Fruit fly (Drosophila melanogaster) whole organism, embryonic: Measurements from ENCODE around the gene Art8.

Experiments used
- Ada2b ChIP-seq: fragments of 200-800 bp; sonication (Bioruptor generic); IDR thresholded peaks from 2 replicates; pipeline ENCODE4 v1.3.6; 2022; ENCODE audit warnings: missing biosample characterization, missing genetic modification characterization
- Aef1 ChIP-seq: fragments of 200-800 bp; sonication (Bioruptor generic); IDR thresholded peaks from 3 replicates; pipeline ENCODE4 v1.3.6; 2022; ENCODE audit warnings: missing biosample characterization, missing genetic modification characterization
- CG10654 ChIP-seq: fragments of 200-800 bp; sonication (Bioruptor generic); optimal IDR thresholded peaks from 2 replicates; lab custom pipeline; 2016; ENCODE audit warnings: missing biosample characterization, missing genetic modification characterization
- CG11695 ChIP-seq: fragments of 200-800 bp; sonication (Bioruptor generic); IDR thresholded peaks from 3 replicates; pipeline ENCODE4 v1.3.6; 2022; ENCODE audit warnings: missing biosample characterization, missing genetic modification characterization
- CG13424 ChIP-seq: fragments of 200-800 bp; sonication (Bioruptor generic); optimal IDR thresholded peaks from 2 replicates; lab custom pipeline; 2019; ENCODE audit warnings: missing biosample characterization, mild to moderate bottlenecking, missing genetic modification characterization, moderate library complexity
- CG14441 ChIP-seq: fragments of 200-800 bp; sonication (Bioruptor generic); IDR thresholded peaks from 2 replicates; pipeline ENCODE4 v1.3.6; 2022; ENCODE audit warnings: missing biosample characterization, missing genetic modification characterization
- CG1647 ChIP-seq: fragments of 200-800 bp; sonication (Bioruptor generic); optimal IDR thresholded peaks from 3 replicates; lab custom pipeline; 2016; ENCODE audit warnings: missing biosample characterization, missing genetic modification characterization
- CG2116 ChIP-seq: fragments of 200-800 bp; sonication (Bioruptor generic); optimal IDR thresholded peaks from 3 replicates; lab custom pipeline; 2018; ENCODE audit warnings: missing biosample characterization, mild to moderate bottlenecking, missing genetic modification characterization
- CG2678 ChIP-seq: fragments of 200-800 bp; sonication (Bioruptor generic); optimal IDR thresholded peaks from 3 replicates; lab custom pipeline; 2019; ENCODE audit warnings: missing biosample characterization, mild to moderate bottlenecking, missing genetic modification characterization, moderate library complexity
- CG2712 ChIP-seq: fragments of 200-800 bp; optimal IDR thresholded peaks from 3 replicates; lab custom pipeline; 2019; ENCODE audit warnings: missing biosample characterization, mild to moderate bottlenecking, missing genetic modification characterization, moderate library complexity
- Dad ChIP-seq: fragments of 200-800 bp; sonication (Bioruptor generic); optimal IDR thresholded peaks from 3 replicates; lab custom pipeline; 2016; ENCODE audit warnings: missing biosample characterization, missing genetic modification characterization
- Doc3 ChIP-seq: fragments of 200-800 bp; sonication (Bioruptor generic); IDR thresholded peaks from 3 replicates; pipeline ENCODE4 v1.3.6; 2022; ENCODE audit warnings: missing biosample characterization, missing genetic modification characterization; ENCODE audit not compliant: partially characterized antibody
- E2f1 ChIP-seq: fragments of 200-800 bp; sonication (Bioruptor generic); IDR thresholded peaks from 2 replicates; pipeline ENCODE4 v1.3.6; 2022; ENCODE audit warnings: missing biosample characterization, missing genetic modification characterization
- E2f2 ChIP-seq: fragments of 200-800 bp; sonication (Bioruptor generic); IDR thresholded peaks from 2 replicates; pipeline ENCODE4 v1.3.6; 2022; ENCODE audit warnings: missing biosample characterization, missing genetic modification characterization
- H2.0 ChIP-seq: fragments of 200-800 bp; sonication (Bioruptor generic); IDR thresholded peaks from 2 replicates; pipeline ENCODE4 v1.3.6; 2022; ENCODE audit warnings: missing biosample characterization, missing genetic modification characterization
- HLH3B ChIP-seq: fragments of 200-800 bp; sonication (Bioruptor generic); IDR thresholded peaks from 2 replicates; pipeline ENCODE4 v1.3.6; 2022; ENCODE audit warnings: missing biosample characterization, missing genetic modification characterization
- Hr51 ChIP-seq, 2 experiments: fragments of 200-800 bp; sonication (Bioruptor generic); optimal IDR thresholded peaks; 2 replicates in 1 of 2; 3 replicates in 1 of 2; lab custom pipeline; 2016 to 2018; ENCODE audit warnings: missing biosample characterization in 2 of 2, missing genetic modification characterization in 2 of 2, mild to moderate bottlenecking in 1 of 2, moderate library complexity in 1 of 2
- Hr78 ChIP-seq, 2 experiments: fragments of 200-800 bp in 1 of 2; fragments of >200 bp in 1 of 2; sonication (Bioruptor generic) in 1 of 2; optimal IDR thresholded peaks; 2 replicates each; lab custom pipeline; 2017 to 2019; ENCODE audit warnings: missing biosample characterization in 2 of 2, missing genetic modification characterization in 2 of 2, mild to moderate bottlenecking in 1 of 2, moderate library complexity in 1 of 2
- Med ChIP-seq: fragments of 200-800 bp; sonication (Bioruptor generic); peaks from one replicate; lab custom pipeline; 2016; ENCODE audit warnings: missing biosample characterization, missing genetic modification characterization, mild to moderate bottlenecking, inconsistent platforms, moderate library complexity
- Oli ChIP-seq: fragments of 200-800 bp; sonication (Bioruptor generic); optimal IDR thresholded peaks from 2 replicates; lab custom pipeline; 2018; ENCODE audit warnings: missing biosample characterization, mild to moderate bottlenecking, missing genetic modification characterization, moderate library complexity
- Optix ChIP-seq: fragments of 200-800 bp; sonication (Bioruptor generic); IDR thresholded peaks from 3 replicates; pipeline ENCODE4 v1.3.6; 2022; ENCODE audit warnings: missing biosample characterization, missing genetic modification characterization
- Rx ChIP-seq: fragments of 200-800 bp; sonication (Bioruptor generic); IDR thresholded peaks from 2 replicates; pipeline ENCODE4 v1.3.6; 2022; ENCODE audit warnings: missing biosample characterization, missing genetic modification characterization
- Vsx1 ChIP-seq: fragments of 200-800 bp; sonication (Bioruptor generic); optimal IDR thresholded peaks from 2 replicates; lab custom pipeline; 2017; ENCODE audit warnings: missing biosample characterization, mild to moderate bottlenecking, missing genetic modification characterization, missing genetic modification reagents
- bsh ChIP-seq, 2 experiments: fragments of 200-800 bp; sonication (Bioruptor generic); optimal IDR thresholded peaks; 2 replicates each; lab custom pipeline; 2017 to 2018; ENCODE audit warnings: mild to moderate bottlenecking in 2 of 2, missing biosample characterization in 2 of 2, missing genetic modification characterization in 2 of 2, moderate library complexity in 1 of 2
- chm ChIP-seq: fragments of 200-800 bp; sonication (Bioruptor generic); IDR thresholded peaks from 2 replicates; pipeline ENCODE4 v1.3.6; 2022; ENCODE audit warnings: missing biosample characterization, missing genetic modification characterization
- ci ChIP-seq: fragments of 200-800 bp; sonication (Bioruptor generic); IDR thresholded peaks from 3 replicates; pipeline ENCODE4 v1.3.6; 2022; ENCODE audit warnings: missing biosample characterization, missing genetic modification characterization
- dysf ChIP-seq: fragments of 200-800 bp; sonication (Bioruptor generic); IDR thresholded peaks from 3 replicates; pipeline ENCODE4 v1.3.6; 2022; ENCODE audit warnings: missing biosample characterization, missing genetic modification characterization
- ftz-f1 ChIP-seq: fragments of 200-800 bp; sonication (Bioruptor generic); optimal IDR thresholded peaks from 2 replicates; lab custom pipeline; 2016; ENCODE audit warnings: missing biosample characterization, missing genetic modification characterization
- gce ChIP-seq: fragments of 200-800 bp; sonication (Bioruptor generic); IDR thresholded peaks from 3 replicates; pipeline ENCODE4 v1.3.6; 2022; ENCODE audit warnings: missing biosample characterization, missing genetic modification characterization
- gem ChIP-seq: fragments of 200-800 bp; sonication (Bioruptor generic); optimal IDR thresholded peaks from 2 replicates; lab custom pipeline; 2019; ENCODE audit warnings: missing biosample characterization, mild to moderate bottlenecking, missing genetic modification characterization, moderate library complexity
- hkb ChIP-seq, 2 experiments: fragments of 200-800 bp in 1 of 2; fragments of >200 bp in 1 of 2; sonication (Bioruptor generic) in 1 of 2; IDR thresholded peaks in 1 of 2; optimal IDR thresholded peaks in 1 of 2; 2 replicates each; pipeline versions ENCODE4 v1.3.6 to Lab custom; 2017 to 2022; ENCODE audit warnings: missing biosample characterization in 1 of 2, missing genetic modification characterization in 1 of 2
- klu ChIP-seq: fragments of 200-800 bp; sonication (Bioruptor generic); IDR thresholded peaks from 2 replicates; pipeline ENCODE4 v1.3.6; 2022; ENCODE audit warnings: missing biosample characterization, missing genetic modification characterization
- lab ChIP-seq: fragments of 200-800 bp; sonication (Bioruptor generic); optimal IDR thresholded peaks from 3 replicates; lab custom pipeline; 2017; ENCODE audit warnings: missing biosample characterization, missing genetic modification characterization, mild to moderate bottlenecking, moderate library complexity, missing genetic modification reagents
- lbe ChIP-seq: fragments of 200-800 bp; sonication (Bioruptor generic); optimal IDR thresholded peaks from 2 replicates; lab custom pipeline; 2016; ENCODE audit warnings: missing biosample characterization, mild to moderate bottlenecking, missing genetic modification characterization
- lmd ChIP-seq: fragments of 200-800 bp; sonication (Bioruptor generic); IDR thresholded peaks from 2 replicates; pipeline ENCODE4 v1.3.6; 2022; ENCODE audit warnings: missing biosample characterization, missing genetic modification characterization
- nom ChIP-seq: fragments of 200-800 bp; sonication (Bioruptor generic); optimal IDR thresholded peaks from 2 replicates; lab custom pipeline; 2017; ENCODE audit warnings: missing biosample characterization, missing genetic modification characterization, mild to moderate bottlenecking, moderate library complexity, missing genetic modification reagents
- prd ChIP-seq, 3 experiments: fragments of >200 bp in 2 of 3; fragments of 200-800 bp in 1 of 3; sonication (Bioruptor generic) in 1 of 3; optimal IDR thresholded peaks in 2 of 3; IDR thresholded peaks in 1 of 3; 2 replicates in 2 of 3; 3 replicates in 1 of 3; pipeline versions ENCODE4 v1.3.6 to Lab custom; 2017 to 2022; ENCODE audit warnings: missing biosample characterization in 1 of 3, missing genetic modification characterization in 1 of 3
- sens ChIP-seq: fragments of 200-800 bp; sonication (Bioruptor generic); peaks from one replicate; lab custom pipeline; 2016; ENCODE audit warnings: missing biosample characterization, missing genetic modification characterization
- shn ChIP-seq: fragments of 200-800 bp; sonication (Bioruptor generic); optimal IDR thresholded peaks from 3 replicates; lab custom pipeline; 2016; ENCODE audit warnings: missing biosample characterization, missing genetic modification characterization
- sisA ChIP-seq: fragments of 200-800 bp; sonication (Bioruptor generic); IDR thresholded peaks from 2 replicates; pipeline ENCODE4 v1.3.6; 2022; ENCODE audit warnings: missing biosample characterization, missing genetic modification characterization
- slbo ChIP-seq: fragments of 200-800 bp; sonication (Bioruptor generic); IDR thresholded peaks from 2 replicates; pipeline ENCODE4 v1.3.6; 2022; ENCODE audit warnings: missing biosample characterization, missing genetic modification characterization
- sr ChIP-seq: fragments of 200-800 bp; sonication (Bioruptor generic); IDR thresholded peaks from 3 replicates; pipeline ENCODE4 v1.3.6; 2022; ENCODE audit warnings: missing biosample characterization, missing genetic modification characterization
- tgo ChIP-seq: fragments of 200-800 bp; sonication (Bioruptor generic); IDR thresholded peaks from 3 replicates; pipeline ENCODE4 v1.3.6; 2022; ENCODE audit warnings: missing biosample characterization, missing genetic modification characterization
- toy ChIP-seq: fragments of 200-800 bp; sonication (Bioruptor generic); IDR thresholded peaks from 2 replicates; pipeline ENCODE4 v1.3.6; 2022; ENCODE audit warnings: missing biosample characterization, missing genetic modification characterization
- unpg ChIP-seq: fragments of 200-800 bp; sonication (Bioruptor generic); optimal IDR thresholded peaks from 3 replicates; lab custom pipeline; 2018; ENCODE audit warnings: missing biosample characterization, mild to moderate bottlenecking, missing genetic modification characterization, moderate library complexity
- vvl ChIP-seq: fragments of 200-800 bp; sonication (Bioruptor generic); IDR thresholded peaks from 2 replicates; pipeline ENCODE4 v1.3.6; 2022; ENCODE audit warnings: missing biosample characterization, missing genetic modification characterization
- wor ChIP-seq: fragments of 200-800 bp; sonication (Bioruptor generic); IDR thresholded peaks from 2 replicates; pipeline ENCODE4 v1.3.6; 2022; ENCODE audit warnings: missing biosample characterization, missing genetic modification characterization

Art8 gene

dm6 chr2L:11053018-11053807 lies 42.3 kb upstream of the Art8 start (continued):
- no peak for TF ChIP-seq hkb (optimal IDR thresholded peaks at IDR 0.05; lab: Kevin White, UChicago)
- peak; percentile 57 for TF ChIP-seq hkb (GFP tag; IDR thresholded peaks at IDR 0.05; lab: Robert Waterston, UW)
- peak; percentile 13 for TF ChIP-seq sens
- TF ChIP-seq lbe (GFP tag; lab: Kevin White, UChicago) = peak; percentile 91
- peak; percentile 85 for TF ChIP-seq nom (GFP tag; lab: Kevin White, UChicago)
- TF ChIP-seq E2f2 (GFP tag; lab: Robert Waterston, UW) = peak; percentile 21; the same call in 1 of the 2 replicates
- TF ChIP-seq sr (GFP tag; lab: Robert Waterston, UW) = 0 out of 3 replicates have a peak, but pooled peaks have one; percentile 11
- TF ChIP-seq unpg (GFP tag; lab: Kevin White, UChicago) = peak; percentile 28
- no peak for TF ChIP-seq CG10654
- TF ChIP-seq CG11695 = peak; percentile 57; the same call in 1 of the 3 replicates
- TF ChIP-seq CG2678 (tag; lab: Kevin White, UChicago) = peak; percentile 33
- TF ChIP-seq Dad = no peak
- 0 out of 2 replicates have a peak, but pooled peaks have one; percentile 7 for TF ChIP-seq klu (GFP tag; lab: Robert Waterston, UW)
- TF ChIP-seq CG13424 (tag; lab: Kevin White, UChicago) = peak; percentile 1
- TF ChIP-seq H2.0 = peak; percentile 58; the same call in 1 of the 2 replicates
- TF ChIP-seq ftz-f1 (GFP tag; lab: Kevin White, UChicago) = no peak
- TF ChIP-seq Doc3 (GFP tag; lab: Robert Waterston, UW) = no peak
- peak; percentile 40 for TF ChIP-seq Oli (tag; lab: Kevin White, UChicago)
- TF ChIP-seq Rx (GFP tag; lab: Robert Waterston, UW) = 0 out of 2 replicates have a peak, but pooled peaks have one; percentile 11
- peak; percentile 55; the same call in 1 of the 3 replicates for TF ChIP-seq ci (GFP tag; lab: Robert Waterston, UW)
- peak; percentile 2 for TF ChIP-seq CG2712 (tag; lab: Kevin White, UChicago)
- TF ChIP-seq Optix = peak; percentile 42; the same call in 1 of the 3 replicates
- peak in 1 of 2 experiments; percentile 50 for TF ChIP-seq Hr51 (GFP tag; optimal IDR thresholded peaks at IDR 0.05; lab: Kevin White, UChicago)
- peak; percentile 52 for TF ChIP-seq Ada2b (GFP tag; lab: Robert Waterston, UW)
- TF ChIP-seq wor (GFP tag; lab: Robert Waterston, UW) = 0 out of 2 replicates have a peak, but pooled peaks have one; percentile 11
- TF ChIP-seq prd (optimal IDR thresholded peaks at IDR 0.05; lab: Kevin White, UChicago) = no peak
- TF ChIP-seq prd (GFP tag; IDR thresholded peaks at IDR 0.05; lab: Robert Waterston, UW) = peak; percentile 32; the same call in 1 of the 3 replicates
- TF ChIP-seq Vsx1 = peak; percentile 15
- TF ChIP-seq lab (GFP tag; lab: Kevin White, UChicago) = peak; percentile 38
- 0 out of 2 replicates have a peak, but pooled peaks have one; percentile 15 for TF ChIP-seq E2f1 (GFP tag; lab: Robert Waterston, UW)
- TF ChIP-seq Aef1 (GFP tag; lab: Robert Waterston, UW) = peak; percentile 48; the same call in 2 of the 3 replicates
- TF ChIP-seq CG2116 (GFP tag; lab: Kevin White, UChicago) = no peak
- TF ChIP-seq dysf = peak; percentile 56; the same call in 2 of the 3 replicates
- TF ChIP-seq sisA (GFP tag; lab: Robert Waterston, UW) = 0 out of 2 replicates have a peak, but pooled peaks have one; percentile 37
- TF ChIP-seq Hr78 (GFP tag; optimal IDR thresholded peaks at IDR 0.05; lab: Kevin White, UChicago) = peak in 1 of 2 experiments; percentile 62
- no peak for TF ChIP-seq chm (GFP tag; lab: Robert Waterston, UW)
- TF ChIP-seq gem (tag; lab: Kevin White, UChicago) = peak; percentile 42
- peak in 1 of 2 experiments; percentile 29 for TF ChIP-seq bsh (GFP tag; optimal IDR thresholded peaks at IDR 0.05; lab: Kevin White, UChicago)
- peak; percentile 46 for TF ChIP-seq lmd (GFP tag; lab: Robert Waterston, UW)
- TF ChIP-seq HLH3B = peak; percentile 67
- no peak for TF ChIP-seq toy (GFP tag; lab: Robert Waterston, UW)
- TF ChIP-seq Med (GFP tag; lab: Kevin White, UChicago) = peak; percentile 82
- peak; percentile 13; the same call in 1 of the 3 replicates for TF ChIP-seq gce (GFP tag; lab: Robert Waterston, UW)
- peak; percentile 27; the same call in 1 of the 2 replicates for TF ChIP-seq vvl
- 0 out of 3 replicates have a peak, but pooled peaks have one; percentile 26 for TF ChIP-seq tgo (GFP tag; lab: Robert Waterston, UW)
- peak; percentile 29; the same call in 1 of the 2 replicates for TF ChIP-seq slbo (GFP tag; lab: Robert Waterston, UW)
- no peak for TF ChIP-seq CG1647
- TF ChIP-seq CG14441 (GFP tag; lab: Robert Waterston, UW) = peak; percentile 76
- no peak for TF ChIP-seq shn (GFP tag; lab: Kevin White, UChicago)
